Worm (Caenorhabditis elegans) whole organism, L4 larva: ENCODE results near the gene T10D4.15.

Source experiments
- R02D3.7 ChIP-seq: fragments of 150-350 bp; sonication (generic microtip); optimal IDR thresholded peaks from 3 replicates; lab custom pipeline; 2014; ENCODE audit warnings: missing biosample characterization, missing genetic modification characterization
- ZK546.5 ChIP-seq, 2 experiments: sonication (generic microtip); optimal IDR thresholded peaks; 2 replicates each; lab custom pipeline; 2017; ENCODE audit warnings: missing biosample characterization in 2 of 2, missing genetic modification characterization in 2 of 2
- egl-27 ChIP-seq: sonication (generic microtip); optimal IDR thresholded peaks from 3 replicates; lab custom pipeline; 2017; ENCODE audit warnings: missing biosample characterization, missing genetic modification reagents, missing genetic modification characterization
- fkh-10 ChIP-seq: fragments of 150-350 bp; optimal IDR thresholded peaks from 2 replicates; lab custom pipeline; 2014; ENCODE audit warnings: missing biosample characterization, missing genetic modification reagents, missing genetic modification characterization
- fos-1 ChIP-seq: fragments of 150-350 bp; optimal IDR thresholded peaks from 2 replicates; lab custom pipeline; 2014; ENCODE audit warnings: missing biosample characterization, missing genetic modification characterization
- lin-38 ChIP-seq: fragments of 200-800 bp; sonication (Bioruptor generic); IDR thresholded peaks from 2 replicates; pipeline ENCODE4 v1.3.6; 2022; ENCODE audit warnings: missing genetic modification reagents, missing genetic modification characterization, missing compliant biosample characterization
- lin-39 ChIP-seq: fragments of 150-350 bp; optimal IDR thresholded peaks from 2 replicates; lab custom pipeline; 2014; ENCODE audit warnings: missing biosample characterization, missing genetic modification reagents, missing genetic modification characterization
- lir-3 ChIP-seq: sonication (generic microtip); optimal IDR thresholded peaks from 2 replicates; lab custom pipeline; 2016; ENCODE audit warnings: mild to moderate bottlenecking, missing genetic modification characterization, missing compliant biosample characterization
- nhr-28 ChIP-seq: fragments of 150-350 bp; optimal IDR thresholded peaks from 2 replicates; lab custom pipeline; 2014; ENCODE audit warnings: missing biosample characterization, missing genetic modification characterization
- snpc-4 ChIP-seq: fragments of 150-350 bp; optimal IDR thresholded peaks from 2 replicates; lab custom pipeline; 2014; ENCODE audit warnings: missing biosample characterization, missing genetic modification characterization
- tag-97 ChIP-seq: fragments of 200-800 bp; sonication (Bioruptor generic); IDR thresholded peaks from 2 replicates; pipeline ENCODE4 v1.3.6; 2022; ENCODE audit warnings: missing genetic modification characterization, missing compliant biosample characterization
- zip-2 ChIP-seq: fragments of 150-350 bp; optimal IDR thresholded peaks from 2 replicates; lab custom pipeline; 2014; ENCODE audit warnings: missing biosample characterization, missing genetic modification characterization

DNA sequence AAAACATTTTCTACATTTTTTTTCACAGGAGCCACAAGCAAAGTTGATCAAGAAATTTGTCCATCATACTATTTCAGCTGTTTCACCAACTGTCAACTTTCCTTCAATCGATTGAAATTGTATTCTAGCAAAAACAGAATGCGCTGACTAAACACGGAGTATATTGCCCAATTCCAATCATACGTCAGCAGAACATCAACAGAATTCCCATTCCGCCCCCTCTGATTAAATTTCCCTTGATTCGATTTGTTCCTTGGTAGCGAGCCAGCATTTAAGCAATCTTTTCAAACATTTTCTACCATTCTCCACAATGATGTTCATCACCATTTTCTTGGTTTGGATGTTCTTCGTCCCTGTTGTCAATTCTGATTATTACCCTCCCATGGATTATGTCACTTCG, at the start of gene T10D4.15:
- no peak for TF ChIP-seq ZK546.5 (tag; optimal IDR thresholded peaks at IDR 0.05; lab: Kevin White, UChicago)
- TF ChIP-seq nhr-28, result no peak
- TF ChIP-seq lir-3, result no peak
- no peak for TF ChIP-seq lin-39 (tag; lab: Kevin White, UChicago)
- TF ChIP-seq fkh-10 (GFP tag; lab: Kevin White, UChicago), result no peak
- TF ChIP-seq lin-38 (GFP tag; lab: Robert Waterston, UW), result no peak
- TF ChIP-seq snpc-4 (tag; lab: Kevin White, UChicago), result no peak
- no peak for TF ChIP-seq egl-27
- TF ChIP-seq zip-2 (tag; lab: Kevin White, UChicago), result no peak
- no peak for TF ChIP-seq R02D3.7 (tag; lab: Kevin White, UChicago)
- TF ChIP-seq tag-97 (GFP tag; lab: Robert Waterston, UW), result no peak
- no peak for TF ChIP-seq fos-1 (tag; lab: Kevin White, UChicago)
